Fruit fly (Drosophila melanogaster): ENCODE measurements around the gene CG13896.

dm6 chr3L:733174-733829 lies 21.7 kb upstream of the CG13896 start:
- TF ChIP-seq insv (optimal IDR thresholded peaks at IDR 0.05): no peak
- no peak for TF ChIP-seq h (optimal IDR thresholded peaks at IDR 0.05)
- TF ChIP-seq Sin3A (optimal IDR thresholded peaks at IDR 0.05): no peak
- no peak for TF ChIP-seq ttk (optimal IDR thresholded peaks at IDR 0.05)
- TF ChIP-seq psq (optimal IDR thresholded peaks at IDR 0.05): no peak
